Worm (Caenorhabditis elegans): ENCODE measurements around the gene agt-1.

Gene agt-1

ce11 chrIV:13319886-13320650, 49.1 kb downstream of the agt-1 start:
- TF ChIP-seq madf-8 (GFP tag; conservative IDR thresholded peaks at IDR 0.05) (no peak), dox-1 (GFP tag; IDR thresholded peaks at IDR 0.05) (0 out of 2 replicates have a peak, but pooled peaks have one; percentile 8), cebp-2 (GFP tag; IDR thresholded peaks at IDR 0.05) (peak; percentile 49; the same call in 1 of the 2 replicates), sea-2 (GFP tag; IDR thresholded peaks at IDR 0.05) (no peak), zim-3 (tag; optimal IDR thresholded peaks at IDR 0.05) (no peak)

ce11 chrIV:13318773-13319172, 50.4 kb downstream of the agt-1 start:
- TF ChIP-seq F10E7.11 (tag; optimal IDR thresholded peaks at IDR 0.05) (no peak), F23B12.7 (tag; optimal IDR thresholded peaks at IDR 0.05; ENCODE audit: insufficient read depth) (peak; percentile 80), ceh-58 (GFP tag; IDR thresholded peaks at IDR 0.05) (no peak), pha-4 (tag; optimal IDR thresholded peaks at IDR 0.05) (no peak), bed-1 (GFP tag; IDR thresholded peaks at IDR 0.05) (no peak), egrh-3 (GFP tag; IDR thresholded peaks at IDR 0.05) (no peak), egl-44 (GFP tag; IDR thresholded peaks at IDR 0.05) (0 out of 2 replicates have a peak, but pooled peaks have one; percentile 49), nhr-179 (tag; optimal IDR thresholded peaks at IDR 0.05) (no peak), tbx-9 (tag; optimal IDR thresholded peaks at IDR 0.05; ENCODE audit: borderline replicate concordance) (peak; percentile 74), K12H6.12 (tag; optimal IDR thresholded peaks at IDR 0.05) (no peak), lag-1 (GFP tag; IDR thresholded peaks at IDR 0.05) (no peak), dpl-1 (GFP tag; optimal IDR thresholded peaks at IDR 0.05) (no peak), hmg-1.2 (GFP tag; IDR thresholded peaks at IDR 0.05) (peak; percentile 10; the same call in 1 of the 2 replicates), attf-3 (GFP tag; conservative IDR thresholded peaks at IDR 0.05) (no peak), mel-28 (tag; optimal IDR thresholded peaks at IDR 0.05; ENCODE audit: borderline replicate concordance) (no peak), hlh-26 (GFP tag; conservative IDR thresholded peaks at IDR 0.05) (no peak), nfyb-1 (GFP tag; IDR thresholded peaks at IDR 0.05) (peak; percentile 82), T26A5.8 (tag; optimal IDR thresholded peaks at IDR 0.05) (no peak), nhr-80 (tag; optimal IDR thresholded peaks at IDR 0.05) (peak; percentile 92), nhr-90 (tag; optimal IDR thresholded peaks at IDR 0.05) (peak; percentile 51), dpff-1 (tag; optimal IDR thresholded peaks at IDR 0.05) (no peak), K11D2.4 (GFP tag; IDR thresholded peaks at IDR 0.05) (peak; percentile 56; the same call in 1 of the 2 replicates), hsf-1 (GFP tag; IDR thresholded peaks at IDR 0.05) (peak; percentile 51; the same call in 1 of the 2 replicates), attf-5 (GFP tag; optimal IDR thresholded peaks at IDR 0.05) (peak; percentile 25), ceh-27 (GFP tag; optimal IDR thresholded peaks at IDR 0.05) (no peak), lsl-1 (GFP tag; optimal IDR thresholded peaks at IDR 0.05) (no peak), somi-1 (GFP tag; optimal IDR thresholded peaks at IDR 0.05) (no peak), F55B11.4 (tag; optimal IDR thresholded peaks at IDR 0.05; ENCODE audit: borderline replicate concordance, insufficient read depth) (no peak), ets-4 (GFP tag; optimal IDR thresholded peaks at IDR 0.05) (peak; percentile 59), ztf-28 (GFP tag; IDR thresholded peaks at IDR 0.05) (no peak), akir-1 (GFP tag; optimal IDR thresholded peaks at IDR 0.05) (no peak), C17E4.6 (GFP tag; IDR thresholded peaks at IDR 0.05) (no peak), B0035.1 (tag; optimal IDR thresholded peaks at IDR 0.05) (no peak), Y56A3A.18 (GFP tag; IDR thresholded peaks at IDR 0.05) (0 out of 2 replicates have a peak, but pooled peaks have one; percentile 56), F52B5.7 (tag; optimal IDR thresholded peaks at IDR 0.05) (peak; percentile 34), ekl-4 (GFP tag; IDR thresholded peaks at IDR 0.05) (peak; percentile 34; the same call in 1 of the 2 replicates), zfh-2 (GFP tag; conservative IDR thresholded peaks at IDR 0.05) (no peak), ztf-26 (tag; optimal IDR thresholded peaks at IDR 0.05) (peak; percentile 16), mes-4 (tag; optimal IDR thresholded peaks at IDR 0.05) (no peak), ama-1 (optimal IDR thresholded peaks at IDR 0.05) (no peak), ama-1 (GFP tag; optimal IDR thresholded peaks at IDR 0.05) (no peak), zim-3 (tag; optimal IDR thresholded peaks at IDR 0.05) (no peak), ztf-6 (GFP tag; IDR thresholded peaks at IDR 0.05) (no peak)
